Worm (Caenorhabditis elegans): ENCODE results near the gene sri-9.

sri-9 gene

ce11 chrV:17030430-17030829 lies 29.2 kb downstream of the sri-9 start:
- TF ChIP-seq nhr-77 (tag; optimal IDR thresholded peaks at IDR 0.05) (no peak), ztf-7 (tag; optimal IDR thresholded peaks at IDR 0.05) (no peak), snpc-1.2 (GFP tag; IDR thresholded peaks at IDR 0.05) (no peak), ama-1 (optimal IDR thresholded peaks at IDR 0.05) (no peak), ceh-62 (tag; optimal IDR thresholded peaks at IDR 0.05) (no peak), ces-1 (GFP tag; optimal IDR thresholded peaks at IDR 0.05) (no peak), mes-2 (tag; optimal IDR thresholded peaks at IDR 0.05; ENCODE audit: poor library complexity, severe bottlenecking) (no peak)

ce11 chrV:17035850-17036249 lies 34.6 kb downstream of the sri-9 start, which contains the start of gene srz-94:
srz-94 (minus strand) TSS chrV:17035950.
- TF ChIP-seq mep-1 (tag; optimal IDR thresholded peaks at IDR 0.05) (no peak), dpl-1 (GFP tag; optimal IDR thresholded peaks at IDR 0.05) (no peak), snpc-4 (tag; optimal IDR thresholded peaks at IDR 0.05) (no peak), madf-5 (GFP tag; IDR thresholded peaks at IDR 0.05) (no peak), lin-1 (GFP tag; IDR thresholded peaks at IDR 0.05) (no peak), nhr-48 (tag; optimal IDR thresholded peaks at IDR 0.05) (no peak), ztf-7 (tag; optimal IDR thresholded peaks at IDR 0.05) (no peak), hmg-1.1 (GFP tag; IDR thresholded peaks at IDR 0.05) (no peak), mdl-1 (tag; optimal IDR thresholded peaks at IDR 0.05) (no peak), ZK546.5 (tag; optimal IDR thresholded peaks at IDR 0.05) (no peak), lin-15B (tag; optimal IDR thresholded peaks at IDR 0.05) (no peak), mes-2 (tag; optimal IDR thresholded peaks at IDR 0.05; ENCODE audit: poor library complexity, severe bottlenecking) (no peak), aha-1 (tag) (no peak), hlh-11 (tag; optimal IDR thresholded peaks at IDR 0.05) (no peak), snpc-1.2 (GFP tag; IDR thresholded peaks at IDR 0.05) (no peak), hlh-30 (tag; optimal IDR thresholded peaks at IDR 0.05; ENCODE audit: insufficient read depth) (no peak), Y105C5A.15 (GFP tag; IDR thresholded peaks at IDR 0.05) (no peak), daf-16 (GFP tag; optimal IDR thresholded peaks at IDR 0.05) (no peak), daf-16 (tag; optimal IDR thresholded peaks at IDR 0.05) (no peak), fkh-10 (GFP tag; optimal IDR thresholded peaks at IDR 0.05) (no peak), R02D3.7 (tag; optimal IDR thresholded peaks at IDR 0.05) (no peak)

- TF ChIP-seq nhr-11 (tag; optimal IDR thresholded peaks at IDR 0.05) (no peak), pha-4 (GFP tag; IDR thresholded peaks at IDR 0.05) (no peak), pha-4 (tag; optimal IDR thresholded peaks at IDR 0.05) (no peak), nhr-25 (tag; optimal IDR thresholded peaks at IDR 0.05; ENCODE audit: borderline replicate concordance, insufficient read depth) (no peak), skn-1 (tag; optimal IDR thresholded peaks at IDR 0.05) (no peak), spr-1 (tag; optimal IDR thresholded peaks at IDR 0.05) (no peak), jun-1 (tag; optimal IDR thresholded peaks at IDR 0.05) (no peak), egl-27 (tag; optimal IDR thresholded peaks at IDR 0.05) (no peak), ceh-44 (GFP tag; IDR thresholded peaks at IDR 0.05) (no peak), ZK337.2 (GFP tag; IDR thresholded peaks at IDR 0.05) (no peak), zip-2 (tag; optimal IDR thresholded peaks at IDR 0.05) (no peak), daf-12 (tag; optimal IDR thresholded peaks at IDR 0.05) (no peak), unc-130 (GFP tag; optimal IDR thresholded peaks at IDR 0.05) (no peak), daf-16 (GFP tag; optimal IDR thresholded peaks at IDR 0.05) (no peak), daf-16 (tag; optimal IDR thresholded peaks at IDR 0.05) (no peak), pqm-1 (tag; optimal IDR thresholded peaks at IDR 0.05) (no peak), dpl-1 (GFP tag; optimal IDR thresholded peaks at IDR 0.05) (no peak), F49E8.2 (tag; optimal IDR thresholded peaks at IDR 0.05; ENCODE audit: borderline replicate concordance) (no peak), mep-1 (tag; optimal IDR thresholded peaks at IDR 0.05) (no peak)
Measured at ce11 chrV:17042263-17042662, 41.0 kb downstream of the sri-9 start, which contains the start of gene hpo-33. hpo-33 (plus strand) TSS chrV:17042563.
